Worm (Caenorhabditis elegans): ENCODE measurements around the gene F25B3.5.

Gene F25B3.5

DNA sequence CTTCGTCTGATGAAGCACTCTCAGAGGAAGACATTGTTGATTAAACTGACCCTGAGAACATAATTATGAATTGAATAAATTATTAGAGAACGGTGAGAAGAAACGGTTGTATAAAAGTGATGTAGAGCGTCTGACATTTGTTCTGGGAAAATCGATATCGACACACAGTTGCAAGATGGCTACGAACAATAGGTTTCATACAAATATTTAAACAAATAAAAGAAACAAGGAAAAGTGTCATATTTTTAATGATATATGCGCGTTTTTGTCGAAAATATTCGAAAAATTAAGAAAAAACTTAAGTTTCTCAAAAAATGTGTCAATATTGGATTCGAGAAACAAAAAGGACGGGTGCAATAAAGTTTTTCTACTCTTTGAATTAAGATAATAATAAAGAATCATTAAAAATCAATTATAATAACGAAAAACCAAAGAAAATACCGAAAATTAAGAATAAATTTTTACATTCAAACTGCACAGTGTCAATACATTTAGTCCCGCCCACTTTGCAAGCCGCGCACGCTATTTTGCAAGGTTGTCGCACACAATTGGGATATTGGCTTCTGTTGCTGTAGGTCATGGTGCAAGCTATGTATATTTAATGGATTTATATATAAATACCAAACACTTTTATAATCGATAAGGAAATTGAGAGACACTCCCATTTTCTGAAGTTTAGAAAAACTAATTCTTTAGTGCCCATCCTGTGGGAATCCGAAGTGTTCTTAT, 12.7 kb upstream of the F25B3.5 start, which contains the start of gene rtfo-1 (continued):
- no peak for TF ChIP-seq ztf-1 (GFP tag; conservative IDR thresholded peaks at IDR 0.05)

DNA sequence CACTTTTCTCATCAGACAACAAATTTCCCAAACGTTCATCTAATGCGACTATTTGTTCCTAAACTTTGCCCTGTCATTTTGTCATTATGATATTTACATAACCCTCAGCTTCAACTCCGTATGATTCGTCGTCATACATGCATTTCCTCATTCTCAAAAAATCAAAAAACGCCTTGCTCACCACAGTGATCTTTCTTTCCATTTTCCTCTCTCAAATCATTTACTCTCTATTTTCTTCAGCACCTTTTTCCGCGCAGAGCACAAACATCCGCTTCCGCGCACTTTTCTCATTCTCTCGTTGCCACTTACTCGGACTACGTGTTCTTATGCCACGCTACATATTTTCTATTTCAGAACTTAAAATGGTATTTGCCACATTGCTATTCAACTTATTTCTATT, 6.9 kb upstream of the F25B3.5 start, which contains the start of gene F25B3.2:
F25B3.2 (plus strand) TSS at position 301 of the 400 bp plus-strand sequence.
- no peak for TF ChIP-seq mbf-1 (tag; optimal IDR thresholded peaks at IDR 0.05)
- TF ChIP-seq nhr-77 (tag; optimal IDR thresholded peaks at IDR 0.05), result no peak
- TF ChIP-seq sma-3 (GFP tag; optimal IDR thresholded peaks at IDR 0.05), result no peak
- no peak for TF ChIP-seq lin-39 (tag; optimal IDR thresholded peaks at IDR 0.05)
- TF ChIP-seq skn-1 (tag; optimal IDR thresholded peaks at IDR 0.05), result no peak

DNA sequence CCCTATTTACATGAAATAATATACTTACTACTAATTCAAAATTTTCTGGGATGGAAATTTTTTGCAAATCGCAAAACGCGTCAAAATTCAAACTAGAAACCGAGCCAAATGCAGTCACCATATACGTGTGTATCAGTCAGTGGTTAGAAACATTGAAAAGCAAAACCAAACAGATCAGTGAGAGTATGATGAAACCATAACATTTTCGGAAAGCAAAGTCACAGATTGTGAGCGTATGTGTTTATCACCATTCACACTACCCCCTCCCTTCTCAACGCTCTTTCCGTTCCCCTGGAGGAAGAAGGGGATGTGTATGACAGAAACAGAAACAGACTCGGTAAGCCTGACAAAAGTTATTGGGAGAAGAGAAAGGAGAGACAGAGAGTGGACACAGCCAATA, 1.6 kb upstream of the F25B3.5 start:
- TF ChIP-seq ama-1 (optimal IDR thresholded peaks at IDR 0.05), result no peak
- no peak for TF ChIP-seq F13H6.1 (tag; optimal IDR thresholded peaks at IDR 0.05)
- TF ChIP-seq egl-27 (tag; optimal IDR thresholded peaks at IDR 0.05), result no peak
- TF ChIP-seq R02D3.7 (tag; optimal IDR thresholded peaks at IDR 0.05), result no peak
- TF ChIP-seq sma-9 (GFP tag; optimal IDR thresholded peaks at IDR 0.05), result no peak
- no peak for TF ChIP-seq sma-9 (tag; optimal IDR thresholded peaks at IDR 0.05)
- TF ChIP-seq dmd-4 (tag; optimal IDR thresholded peaks at IDR 0.05), result no peak
- TF ChIP-seq aly-2 (tag; optimal IDR thresholded peaks at IDR 0.05), result no peak
- no peak for TF ChIP-seq sem-4 (tag; optimal IDR thresholded peaks at IDR 0.05)
- no peak for TF ChIP-seq ceh-16 (tag; optimal IDR thresholded peaks at IDR 0.05)

DNA sequence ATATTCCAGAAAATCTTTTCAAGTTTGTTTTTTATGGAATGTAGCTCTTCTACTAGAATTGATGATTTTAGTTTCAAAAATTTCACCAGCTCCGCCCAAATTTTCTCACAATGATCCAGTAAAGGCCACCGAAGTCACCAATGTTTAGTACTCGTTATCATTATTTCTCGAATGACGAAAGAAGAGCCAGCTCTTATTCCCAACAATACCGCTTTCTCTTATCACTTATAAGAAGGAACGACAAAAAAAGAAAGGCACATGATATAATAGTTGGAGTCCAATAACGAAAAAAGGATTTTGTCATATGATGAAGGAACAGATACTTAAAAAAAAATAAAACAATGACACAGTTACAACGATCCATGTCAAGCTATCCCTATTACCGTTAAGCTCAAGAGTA, 959 bp upstream of the F25B3.5 start:
- TF ChIP-seq egl-27 (tag; optimal IDR thresholded peaks at IDR 0.05) (no peak), skn-1 (tag; optimal IDR thresholded peaks at IDR 0.05) (no peak), nhr-6 (tag; optimal IDR thresholded peaks at IDR 0.05) (no peak), F13H6.1 (tag; optimal IDR thresholded peaks at IDR 0.05) (no peak)

DNA sequence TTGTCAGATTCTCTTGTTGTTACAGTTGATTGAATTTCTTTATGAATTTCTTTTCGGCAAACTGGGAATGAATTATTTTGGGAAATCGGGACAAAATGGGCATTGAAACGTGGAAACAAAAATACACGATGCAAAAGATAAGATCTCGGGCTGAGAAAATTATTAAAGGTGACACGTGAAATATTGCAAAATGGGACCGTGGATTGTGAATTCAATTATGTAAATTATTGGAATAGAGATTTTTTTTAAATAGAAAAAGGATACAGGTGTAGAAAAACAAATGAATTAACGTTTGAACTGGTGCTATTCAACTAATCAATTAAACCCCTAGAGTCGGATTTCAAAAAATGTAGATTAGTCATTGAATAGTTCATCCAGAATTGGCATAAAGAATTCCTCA, 1.4 kb downstream of the F25B3.5 start, which contains the start of gene F25B3.4:
F25B3.4 (minus strand) TSS at position 101 of the 400 bp plus-strand sequence.
- TF ChIP-seq skn-1 (tag; optimal IDR thresholded peaks at IDR 0.05) (no peak), ceh-82 (tag; optimal IDR thresholded peaks at IDR 0.05) (no peak), nhr-129 (tag; optimal IDR thresholded peaks at IDR 0.05) (no peak), ztf-1 (GFP tag; conservative IDR thresholded peaks at IDR 0.05) (no peak), ama-1 (optimal IDR thresholded peaks at IDR 0.05) (no peak), aly-2 (tag; optimal IDR thresholded peaks at IDR 0.05) (no peak), sem-4 (tag; optimal IDR thresholded peaks at IDR 0.05) (no peak), lin-13 (GFP tag; optimal IDR thresholded peaks at IDR 0.05) (no peak), unc-55 (GFP tag; optimal IDR thresholded peaks at IDR 0.05) (no peak), crh-2 (tag; optimal IDR thresholded peaks at IDR 0.05) (no peak), peb-1 (tag; optimal IDR thresholded peaks at IDR 0.05) (no peak), alr-1 (tag; optimal IDR thresholded peaks at IDR 0.05) (no peak), lsy-2 (tag; optimal IDR thresholded peaks at IDR 0.05) (no peak), blmp-1 (tag; optimal IDR thresholded peaks at IDR 0.05; ENCODE audit: insufficient read depth) (no peak), C34F6.9 (tag; optimal IDR thresholded peaks at IDR 0.05) (no peak), elt-3 (tag; optimal IDR thresholded peaks at IDR 0.05) (no peak)

DNA sequence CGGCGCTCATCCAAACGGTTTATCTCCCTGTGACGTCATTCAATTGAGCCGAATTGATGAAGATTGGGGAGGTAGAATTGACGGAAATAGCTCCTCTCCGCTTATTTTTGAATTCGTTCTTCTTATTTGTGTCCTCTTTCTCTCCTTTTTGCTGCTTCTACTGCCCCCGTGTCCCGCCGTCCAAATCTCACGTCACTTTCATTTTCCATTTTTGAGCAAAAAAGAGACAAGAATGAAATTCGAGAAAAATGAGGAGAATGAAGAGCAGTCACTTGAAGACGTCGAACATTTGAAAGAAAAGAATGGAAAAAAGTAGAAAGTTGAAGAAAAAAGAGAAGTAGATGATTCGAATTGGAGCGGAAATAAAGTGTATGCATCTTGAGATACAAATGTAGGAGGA, 6.5 kb downstream of the F25B3.5 start:
- no peak for TF ChIP-seq snpc-4 (tag; optimal IDR thresholded peaks at IDR 0.05)
- TF ChIP-seq C34F6.9 (tag; optimal IDR thresholded peaks at IDR 0.05), result peak; percentile 18
- TF ChIP-seq sma-9 (GFP tag; optimal IDR thresholded peaks at IDR 0.05), result peak; percentile 19
- TF ChIP-seq sma-9 (tag; optimal IDR thresholded peaks at IDR 0.05), result no peak

DNA sequence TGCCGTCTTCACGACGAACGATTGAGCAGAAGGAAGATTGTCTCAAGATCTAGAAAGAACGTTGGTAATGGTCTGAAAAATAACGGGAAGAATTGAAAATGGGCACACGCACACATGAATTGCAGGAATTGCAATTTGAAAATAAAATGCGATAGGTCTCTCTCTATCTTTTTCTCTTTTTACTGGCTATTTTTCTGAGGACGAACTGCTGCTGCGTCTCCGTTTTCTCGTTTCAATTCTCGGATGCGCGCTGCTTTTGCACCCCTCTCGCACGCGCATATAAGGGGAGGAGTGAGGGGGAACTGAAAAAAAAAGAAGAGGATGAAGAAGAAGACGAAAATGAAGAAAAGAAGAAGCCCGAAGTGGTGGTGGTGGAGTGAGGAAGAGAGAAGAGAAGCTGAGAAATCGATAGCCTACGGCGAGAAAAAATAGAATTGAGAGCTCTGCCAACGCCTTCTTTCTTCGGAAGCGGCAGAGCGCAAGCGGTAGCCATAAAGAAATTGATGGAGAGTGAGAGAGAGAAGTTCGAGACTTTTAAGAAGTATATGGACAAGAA, 8.4 kb downstream of the F25B3.5 start, which contains the start of gene rgef-1:
rgef-1 (minus strand) TSS at position 51 of the 556 bp plus-strand sequence.
- TF ChIP-seq nhr-237 (tag; optimal IDR thresholded peaks at IDR 0.05) (no peak), egl-27 (tag; optimal IDR thresholded peaks at IDR 0.05) (no peak), ama-1 (optimal IDR thresholded peaks at IDR 0.05) (no peak), nhr-10 (tag; optimal IDR thresholded peaks at IDR 0.05) (no peak), sma-9 (GFP tag; optimal IDR thresholded peaks at IDR 0.05) (peak; percentile 28), sma-9 (tag; optimal IDR thresholded peaks at IDR 0.05) (no peak), unc-55 (GFP tag; optimal IDR thresholded peaks at IDR 0.05) (peak; percentile 94), zag-1 (tag; optimal IDR thresholded peaks at IDR 0.05) (peak; percentile 85), snpc-4 (tag; optimal IDR thresholded peaks at IDR 0.05) (no peak), ceh-82 (tag; optimal IDR thresholded peaks at IDR 0.05) (no peak), lin-39 (tag; optimal IDR thresholded peaks at IDR 0.05) (no peak), aly-2 (tag; optimal IDR thresholded peaks at IDR 0.05) (no peak), mab-5 (tag; optimal IDR thresholded peaks at IDR 0.05) (peak; percentile 59), nhr-129 (tag; optimal IDR thresholded peaks at IDR 0.05) (peak; percentile 56), ztf-1 (GFP tag; conservative IDR thresholded peaks at IDR 0.05) (no peak), peb-1 (tag; optimal IDR thresholded peaks at IDR 0.05) (no peak), lsy-2 (tag; optimal IDR thresholded peaks at IDR 0.05) (peak; percentile 33 to 66), ztf-11 (tag; optimal IDR thresholded peaks at IDR 0.05) (no peak), nhr-11 (tag; optimal IDR thresholded peaks at IDR 0.05) (no peak), gmeb-1 (tag; optimal IDR thresholded peaks at IDR 0.05) (no peak), mdl-1 (tag; optimal IDR thresholded peaks at IDR 0.05) (peak; percentile 47 to 78), alr-1 (tag; optimal IDR thresholded peaks at IDR 0.05) (no peak), skn-1 (tag; optimal IDR thresholded peaks at IDR 0.05) (no peak), elt-1 (tag; optimal IDR thresholded peaks at IDR 0.05) (no peak)
